Fruit fly (Drosophila melanogaster): ENCODE measurements around the gene CG13297.

CG13297 gene

DNA sequence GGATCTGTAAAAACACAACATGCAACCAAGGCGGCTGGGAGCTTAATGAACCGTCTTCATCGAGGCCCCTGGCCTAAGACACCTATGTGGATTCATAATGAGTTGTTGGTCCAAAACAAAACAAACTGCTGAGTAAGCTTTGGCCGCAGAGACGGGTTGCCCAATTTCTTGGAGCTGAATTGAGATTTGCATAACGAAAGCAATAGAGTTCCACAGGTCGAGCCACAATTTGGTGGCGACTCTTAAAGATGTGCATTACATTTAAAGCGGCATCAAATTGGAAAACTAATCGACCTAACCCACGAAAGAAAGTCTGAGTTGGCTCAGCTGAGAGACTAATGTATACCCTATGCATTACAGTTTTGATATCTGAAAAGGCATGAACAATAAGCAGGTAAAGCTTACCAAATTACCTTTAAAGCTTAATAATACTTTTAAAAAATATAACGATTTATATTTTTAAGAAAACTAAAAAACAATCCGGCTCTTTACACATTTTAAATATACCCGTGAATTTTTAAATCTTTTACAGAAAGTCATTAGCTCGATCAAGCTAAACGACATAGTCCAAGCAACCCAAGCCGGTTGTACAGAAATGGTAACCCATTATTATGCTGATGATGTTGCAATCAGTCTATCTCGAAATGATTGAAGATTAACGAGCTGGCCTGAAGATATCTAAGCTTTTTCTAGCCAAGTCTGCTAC lies at the start of gene CG13297:
Gene CG13297, minus strand, starts transcription at position 51 of the 706 bp plus-strand sequence.
- TF ChIP-seq psq (optimal IDR thresholded peaks at IDR 0.05) (no peak), Sin3A (optimal IDR thresholded peaks at IDR 0.05) (no peak), Myc (optimal IDR thresholded peaks at IDR 0.05) (no peak), insv (optimal IDR thresholded peaks at IDR 0.05) (no peak), h (optimal IDR thresholded peaks at IDR 0.05) (no peak), ttk (optimal IDR thresholded peaks at IDR 0.05) (no peak)

DNA sequence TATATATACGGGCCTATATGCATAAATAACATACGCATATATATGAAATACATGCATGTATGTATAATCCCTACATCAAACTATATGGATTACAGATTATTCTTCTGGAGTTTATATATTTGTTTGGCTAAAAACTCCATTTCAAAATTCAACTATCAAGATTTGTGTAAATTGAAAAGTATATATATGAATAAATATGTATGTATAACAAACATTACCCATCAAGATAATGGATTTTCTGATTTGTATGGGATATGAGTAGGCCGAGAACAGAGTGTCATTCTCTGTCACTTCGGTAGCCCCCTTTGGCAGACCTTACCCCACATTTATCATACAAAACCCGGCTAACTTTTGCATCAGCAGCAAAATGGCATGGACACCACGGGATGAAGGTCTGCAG lies 43.0 kb upstream of the CG13297 start, which contains the start of gene CG8219:
Gene CG8219, plus strand, starts transcription at position 301 of the 400 bp plus-strand sequence.
- TF ChIP-seq ttk (optimal IDR thresholded peaks at IDR 0.05), result no peak
- TF ChIP-seq insv (optimal IDR thresholded peaks at IDR 0.05), result no peak
- TF ChIP-seq h (optimal IDR thresholded peaks at IDR 0.05), result no peak
- TF ChIP-seq psq (optimal IDR thresholded peaks at IDR 0.05), result no peak
- TF ChIP-seq Sin3A (optimal IDR thresholded peaks at IDR 0.05), result no peak
- no peak for TF ChIP-seq Myc (optimal IDR thresholded peaks at IDR 0.05)

DNA sequence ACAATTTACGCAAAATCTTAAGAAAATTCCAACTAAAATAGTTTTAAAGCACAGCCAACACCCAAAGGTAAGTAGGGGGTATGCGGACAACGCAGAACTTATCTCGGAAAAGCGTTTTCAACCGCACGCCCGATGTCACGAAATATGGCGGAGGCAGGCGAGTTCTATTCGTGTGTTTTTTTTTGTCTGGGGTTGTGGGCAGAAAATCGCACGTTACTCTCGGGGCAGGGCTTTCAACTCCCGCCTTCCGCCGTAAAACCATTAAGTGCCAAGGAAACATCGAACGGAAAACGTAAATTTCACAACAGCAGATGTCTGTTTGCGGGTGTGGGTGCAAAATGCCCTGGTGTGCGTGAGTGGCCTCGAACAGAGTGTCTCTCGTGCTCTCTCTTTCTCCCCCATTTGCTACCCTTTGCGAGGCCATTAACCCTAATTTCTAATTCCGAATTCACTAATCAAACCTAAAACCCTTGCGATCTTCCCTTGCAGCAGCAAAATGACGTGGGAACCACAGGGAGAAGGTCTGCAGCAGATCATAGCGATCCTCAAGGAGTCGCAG lies 36.5 kb upstream of the CG13297 start:
- TF ChIP-seq insv (optimal IDR thresholded peaks at IDR 0.05) (no peak), Myc (optimal IDR thresholded peaks at IDR 0.05) (no peak), h (optimal IDR thresholded peaks at IDR 0.05) (no peak), psq (optimal IDR thresholded peaks at IDR 0.05) (no peak), Sin3A (optimal IDR thresholded peaks at IDR 0.05) (no peak), ttk (optimal IDR thresholded peaks at IDR 0.05) (no peak)

DNA sequence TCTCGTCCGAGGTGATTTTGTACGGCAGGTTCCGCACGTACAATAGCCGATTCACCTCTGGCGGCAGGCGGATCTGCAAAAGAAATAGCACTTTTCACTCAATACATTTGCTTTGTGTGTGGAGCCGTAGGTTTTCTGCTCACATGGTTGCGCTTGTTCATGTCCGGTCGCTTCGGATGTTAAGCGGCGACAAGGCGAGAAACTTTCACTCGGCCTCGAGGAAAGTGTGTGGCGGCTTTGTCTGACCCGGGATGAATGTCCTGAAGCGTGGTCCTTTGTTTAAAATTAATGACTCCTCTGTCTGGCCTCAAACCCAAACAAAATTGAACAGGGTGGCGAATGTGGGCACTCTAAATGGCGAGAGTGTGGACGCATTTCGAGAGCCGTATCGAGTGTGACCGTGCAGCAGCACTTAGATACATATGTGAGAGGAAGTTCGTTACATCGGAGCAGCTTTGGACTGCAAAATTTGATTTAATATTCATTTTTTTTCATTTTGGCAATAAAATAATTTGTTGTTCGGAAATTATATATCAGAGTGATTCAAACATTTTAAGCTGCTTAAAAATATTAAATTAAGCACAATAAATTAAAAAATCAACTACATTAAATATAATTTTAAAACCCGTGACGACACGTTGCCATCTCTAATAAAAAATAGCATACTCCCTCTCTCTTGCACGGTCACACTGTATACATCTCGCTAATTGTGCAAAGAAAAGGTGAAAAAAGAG lies 35.8 kb upstream of the CG13297 start, which contains the start of the genes Sf3b6 and Tnpo:
Gene Sf3b6, minus strand, starts transcription at position 358 of the 734 bp plus-strand sequence.
Gene Tnpo, plus strand, starts transcription at position 659 of the 734 bp plus-strand sequence.
- TF ChIP-seq Myc (optimal IDR thresholded peaks at IDR 0.05), result no peak
- TF ChIP-seq Sin3A (optimal IDR thresholded peaks at IDR 0.05), result no peak
- TF ChIP-seq psq (optimal IDR thresholded peaks at IDR 0.05), result no peak
- no peak for TF ChIP-seq insv (optimal IDR thresholded peaks at IDR 0.05)
- TF ChIP-seq ttk (optimal IDR thresholded peaks at IDR 0.05), result no peak

DNA sequence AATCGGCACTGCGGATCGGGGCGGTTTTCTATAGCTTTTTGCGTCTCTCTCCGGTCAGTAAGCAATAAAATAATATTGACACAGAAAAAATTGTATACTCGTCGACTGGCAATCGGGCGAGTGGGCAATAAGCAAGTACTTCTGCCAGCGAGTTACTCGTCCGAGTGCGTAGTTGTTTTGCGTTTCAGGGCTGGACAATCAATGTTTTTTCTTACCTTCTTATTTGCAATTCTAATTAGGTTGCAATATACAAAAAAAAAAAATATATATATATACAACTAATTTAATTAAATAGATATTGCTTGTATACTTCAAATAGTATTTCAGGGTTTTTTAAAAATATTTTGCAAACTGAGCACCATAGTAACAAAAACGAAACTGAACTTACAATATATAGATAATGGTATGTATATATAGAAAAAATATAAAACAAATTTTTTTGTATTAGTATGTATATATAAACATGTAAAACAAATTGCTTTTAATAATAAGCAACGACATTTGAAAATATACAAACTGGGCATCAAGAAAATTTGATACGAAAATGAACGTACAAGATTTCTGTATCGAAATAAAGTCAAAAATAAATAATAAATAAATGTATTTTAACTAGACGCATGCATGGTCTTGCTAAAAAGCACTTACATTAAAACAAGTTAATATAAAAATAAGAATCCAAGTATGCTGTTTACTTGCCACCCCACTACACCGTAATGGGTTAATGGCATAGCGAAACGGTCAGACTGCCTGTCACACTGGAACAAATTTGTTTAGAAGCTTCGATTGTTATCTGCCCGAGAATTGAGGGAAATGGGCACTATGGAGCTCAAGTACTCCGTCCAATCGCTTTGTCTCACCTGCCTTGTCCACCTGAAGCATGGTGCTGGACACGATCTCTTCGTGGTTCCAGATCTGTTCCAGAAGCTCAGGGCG lies 32.1 kb upstream of the CG13297 start, which contains the start of the genes D19A and CG7386:
Gene D19A, minus strand, starts transcription at position 129 of the 933 bp plus-strand sequence.
Gene CG7386, plus strand, starts transcription at position 751 of the 933 bp plus-strand sequence.
- no peak for TF ChIP-seq ttk (optimal IDR thresholded peaks at IDR 0.05)
- TF ChIP-seq h (optimal IDR thresholded peaks at IDR 0.05), result no peak
- no peak for TF ChIP-seq Sin3A (optimal IDR thresholded peaks at IDR 0.05)
- TF ChIP-seq insv (optimal IDR thresholded peaks at IDR 0.05), result no peak
- no peak for TF ChIP-seq psq (optimal IDR thresholded peaks at IDR 0.05)
- no peak for TF ChIP-seq Myc (optimal IDR thresholded peaks at IDR 0.05)

DNA sequence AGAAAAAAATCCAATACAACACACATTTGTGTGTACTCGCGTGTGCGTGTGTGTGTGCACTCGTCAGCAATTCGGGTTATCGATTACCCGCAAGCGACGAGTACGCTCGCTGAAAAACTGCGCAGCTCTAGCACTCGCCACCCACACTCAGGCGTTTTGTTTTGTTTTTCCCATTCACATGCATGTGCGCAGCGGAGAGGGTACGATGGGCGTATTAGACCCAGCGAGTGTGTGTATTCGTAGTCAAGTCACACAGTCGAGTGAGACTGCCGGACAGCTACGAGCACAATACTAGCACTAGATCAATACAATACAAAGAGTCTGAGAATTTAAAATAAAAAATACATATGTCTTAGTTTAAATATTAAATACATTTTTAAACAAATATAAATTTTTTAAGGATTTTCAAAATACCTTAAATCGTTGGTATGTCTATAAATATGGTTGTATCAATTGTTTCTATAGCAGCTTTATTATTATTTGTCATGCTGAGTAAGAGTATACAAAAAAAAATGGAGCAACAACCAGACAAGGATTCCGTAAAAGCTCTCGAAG lies 27.8 kb upstream of the CG13297 start, which contains the start of the genes D19B and CG43293:
Gene D19B, minus strand, starts transcription at position 37 of the 555 bp plus-strand sequence.
Gene CG43293, plus strand, starts transcription at position 306 of the 555 bp plus-strand sequence.
- TF ChIP-seq h (optimal IDR thresholded peaks at IDR 0.05) (no peak), Myc (optimal IDR thresholded peaks at IDR 0.05) (no peak), psq (optimal IDR thresholded peaks at IDR 0.05) (no peak), insv (optimal IDR thresholded peaks at IDR 0.05) (no peak), ttk (optimal IDR thresholded peaks at IDR 0.05) (no peak), Sin3A (optimal IDR thresholded peaks at IDR 0.05) (no peak)

DNA sequence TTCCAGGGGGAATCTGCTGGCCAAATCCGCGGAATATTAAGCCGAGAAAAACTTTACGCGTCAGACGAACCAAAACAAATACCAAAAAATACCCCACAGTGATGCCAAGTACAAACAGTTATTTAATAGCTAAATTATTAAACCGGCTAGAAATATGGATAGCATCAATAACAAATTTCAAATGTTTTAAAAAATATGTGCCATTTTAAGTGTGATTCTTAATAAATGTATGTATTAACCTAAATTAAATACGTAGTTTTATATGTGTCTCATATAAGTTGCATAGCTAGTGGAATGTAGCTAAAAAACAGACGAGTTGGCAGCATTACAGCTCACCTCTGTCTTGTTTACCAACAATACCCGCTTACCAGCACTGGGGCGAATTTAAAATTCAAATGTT lies 24.6 kb upstream of the CG13297 start, which contains the start of gene CG10274:
Gene CG10274, minus strand, starts transcription at position 54 of the 400 bp plus-strand sequence.
- TF ChIP-seq Sin3A (optimal IDR thresholded peaks at IDR 0.05), result no peak
- TF ChIP-seq h (optimal IDR thresholded peaks at IDR 0.05), result no peak
- TF ChIP-seq ttk (optimal IDR thresholded peaks at IDR 0.05), result no peak
- no peak for TF ChIP-seq Myc (optimal IDR thresholded peaks at IDR 0.05)
- no peak for TF ChIP-seq insv (optimal IDR thresholded peaks at IDR 0.05)
- TF ChIP-seq psq (optimal IDR thresholded peaks at IDR 0.05), result no peak

DNA sequence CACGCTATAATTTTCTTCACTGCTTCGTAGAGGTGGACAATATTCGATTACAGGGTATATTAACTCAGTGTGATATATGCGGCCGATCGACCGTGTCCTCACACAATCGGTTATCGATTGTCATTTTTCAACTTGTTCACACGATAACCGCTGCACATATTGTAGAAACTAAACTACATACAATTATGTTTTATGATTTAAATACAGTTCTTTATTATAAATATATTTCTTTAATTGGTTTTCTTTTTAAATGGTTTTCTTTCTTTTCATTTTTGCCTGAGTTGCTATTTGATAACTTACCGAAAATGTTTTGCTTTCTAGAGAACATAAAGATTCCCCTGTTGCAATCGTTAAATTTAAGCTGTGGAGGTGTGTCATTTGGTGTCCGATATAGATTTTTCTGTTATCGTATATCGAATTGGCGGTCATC lies 16.7 kb upstream of the CG13297 start, which contains the start of the genes fmt and CG7376:
Gene fmt, minus strand, starts transcription at position 55 of the 430 bp plus-strand sequence.
Gene CG7376, plus strand, starts transcription at position 423 of the 430 bp plus-strand sequence.
- TF ChIP-seq psq (optimal IDR thresholded peaks at IDR 0.05) (no peak), ttk (optimal IDR thresholded peaks at IDR 0.05) (no peak), Myc (optimal IDR thresholded peaks at IDR 0.05) (no peak), h (optimal IDR thresholded peaks at IDR 0.05) (no peak), insv (optimal IDR thresholded peaks at IDR 0.05) (no peak), Sin3A (optimal IDR thresholded peaks at IDR 0.05) (no peak)

DNA sequence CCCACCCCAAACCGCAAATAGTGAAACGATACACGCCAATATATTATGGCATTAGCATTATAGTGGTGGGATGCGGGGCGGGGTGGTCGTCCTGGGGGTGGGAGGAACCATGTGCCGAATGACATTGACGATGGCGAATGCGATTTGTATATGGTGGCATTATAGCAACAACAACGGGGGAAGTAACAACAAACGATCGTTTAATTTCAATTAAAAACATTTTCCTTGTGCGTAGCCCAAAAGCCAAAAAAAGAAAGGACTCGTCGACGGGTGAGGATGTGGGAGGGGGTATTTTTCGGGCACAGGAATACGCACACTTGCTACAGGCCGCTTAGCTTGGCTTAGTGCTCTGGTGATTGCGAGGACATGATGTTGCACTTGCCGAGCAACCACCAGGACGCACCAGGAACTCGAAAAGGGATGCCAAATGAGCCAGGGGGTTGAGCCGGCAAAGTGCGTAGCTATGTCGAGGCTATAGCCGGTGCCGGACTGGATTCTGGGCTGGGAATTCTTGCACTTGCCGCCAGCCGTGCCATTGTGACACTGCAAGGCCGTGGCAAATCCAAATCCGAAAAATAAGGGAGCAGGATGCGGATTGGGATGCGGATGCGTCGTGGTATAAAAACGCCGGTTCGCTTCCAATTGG lies 5.4 kb upstream of the CG13297 start, which contains the start of gene Prdm13:
Gene Prdm13, plus strand, starts transcription at position 645 of the 646 bp plus-strand sequence.
- TF ChIP-seq insv (optimal IDR thresholded peaks at IDR 0.05), result no peak
- TF ChIP-seq ttk (optimal IDR thresholded peaks at IDR 0.05), result no peak
- TF ChIP-seq Sin3A (optimal IDR thresholded peaks at IDR 0.05), result no peak
- no peak for TF ChIP-seq psq (optimal IDR thresholded peaks at IDR 0.05)
- TF ChIP-seq h (optimal IDR thresholded peaks at IDR 0.05), result no peak
- TF ChIP-seq Myc (optimal IDR thresholded peaks at IDR 0.05), result no peak

DNA sequence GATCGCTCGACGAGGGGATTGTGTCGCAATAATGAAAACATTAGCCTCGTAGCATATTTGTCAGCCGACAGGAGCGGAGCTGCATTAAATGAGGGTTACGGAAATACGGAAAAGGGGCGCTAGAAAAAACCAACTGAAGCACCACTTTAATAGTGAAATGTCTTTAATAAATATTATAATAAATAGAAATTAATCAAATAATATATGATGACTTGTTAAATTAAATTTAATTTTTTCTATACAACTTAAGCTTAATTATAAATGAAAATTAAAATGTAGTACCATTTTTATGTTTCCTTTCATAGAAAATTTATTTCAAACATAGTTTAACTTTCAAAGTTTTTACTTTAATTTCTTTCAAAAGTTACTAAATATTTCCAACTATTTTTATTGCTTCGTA lies 4.8 kb upstream of the CG13297 start:
- TF ChIP-seq Myc (optimal IDR thresholded peaks at IDR 0.05), result no peak
- no peak for TF ChIP-seq psq (optimal IDR thresholded peaks at IDR 0.05)
- no peak for TF ChIP-seq Sin3A (optimal IDR thresholded peaks at IDR 0.05)
- no peak for TF ChIP-seq ttk (optimal IDR thresholded peaks at IDR 0.05)
- TF ChIP-seq insv (optimal IDR thresholded peaks at IDR 0.05), result no peak
- no peak for TF ChIP-seq h (optimal IDR thresholded peaks at IDR 0.05)
